Worm (Caenorhabditis elegans): ENCODE results near the gene plc-4.

Gene plc-4

DNA sequence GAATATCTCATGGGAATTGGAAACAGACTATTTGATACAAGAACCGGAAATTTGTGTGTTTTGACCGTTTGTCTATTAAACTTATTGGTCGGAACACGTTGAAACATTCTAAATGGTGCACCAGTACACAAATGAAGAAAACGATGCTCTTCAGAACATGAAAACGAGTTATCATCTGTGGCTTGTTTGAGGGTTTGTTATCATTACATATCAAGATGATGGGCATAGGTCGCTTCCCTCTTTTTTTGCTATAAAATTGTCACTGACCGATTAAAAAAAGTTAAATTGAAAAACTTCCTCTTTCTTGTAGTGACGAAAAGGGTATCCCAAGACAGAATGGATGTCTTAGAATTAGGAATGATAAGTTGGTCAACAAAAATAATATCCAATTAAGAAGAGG, 43.8 kb downstream of the plc-4 start:
- TF ChIP-seq ets-7 (tag; optimal IDR thresholded peaks at IDR 0.05), result no peak
- no peak for TF ChIP-seq hmg-4 (GFP tag; optimal IDR thresholded peaks at IDR 0.05)
- no peak for TF ChIP-seq hmbx-1 (tag; optimal IDR thresholded peaks at IDR 0.05)
- TF ChIP-seq ceh-36 (tag; optimal IDR thresholded peaks at IDR 0.05), result no peak
- no peak for TF ChIP-seq tbx-11 (GFP tag; IDR thresholded peaks at IDR 0.05)
- TF ChIP-seq F13C5.2 (tag; optimal IDR thresholded peaks at IDR 0.05), result no peak
- no peak for TF ChIP-seq tbx-37 (GFP tag; conservative IDR thresholded peaks at IDR 0.05)
- TF ChIP-seq hnd-1 (tag; optimal IDR thresholded peaks at IDR 0.05), result no peak
- TF ChIP-seq tra-4 (tag; optimal IDR thresholded peaks at IDR 0.05), result no peak
- no peak for TF ChIP-seq pes-1 (GFP tag; IDR thresholded peaks at IDR 0.05)
- no peak for TF ChIP-seq ama-1 (optimal IDR thresholded peaks at IDR 0.05)
- TF ChIP-seq aly-1 (tag; optimal IDR thresholded peaks at IDR 0.05), result no peak

DNA sequence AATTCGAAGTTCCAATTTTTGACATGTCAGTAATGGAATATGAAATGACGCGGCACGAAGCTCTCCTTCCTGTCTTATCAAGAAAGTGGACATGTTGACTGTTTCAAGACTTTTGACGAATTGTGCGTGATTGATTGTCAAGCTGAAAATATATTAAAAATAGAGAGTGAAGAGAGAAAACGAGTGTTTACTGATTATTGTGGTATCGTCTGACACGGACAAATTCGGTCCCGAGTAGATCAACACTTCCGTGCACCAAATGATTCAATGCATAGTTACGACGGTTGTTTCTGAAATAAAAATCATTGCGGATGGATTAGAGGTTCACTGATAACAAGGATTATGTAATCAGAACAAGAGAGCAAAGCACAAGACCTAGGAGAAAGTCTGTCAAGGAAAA, 45.3 kb downstream of the plc-4 start:
- TF ChIP-seq F13C5.2 (tag; optimal IDR thresholded peaks at IDR 0.05) (no peak), flt-1 (GFP tag; IDR thresholded peaks at IDR 0.05) (no peak), ets-7 (tag; optimal IDR thresholded peaks at IDR 0.05) (no peak), ama-1 (optimal IDR thresholded peaks at IDR 0.05) (no peak), tbx-11 (GFP tag; IDR thresholded peaks at IDR 0.05) (no peak), pes-1 (GFP tag; IDR thresholded peaks at IDR 0.05) (no peak), sea-1 (GFP tag; conservative IDR thresholded peaks at IDR 0.05) (no peak), ceh-36 (tag; optimal IDR thresholded peaks at IDR 0.05) (no peak), tra-4 (tag; optimal IDR thresholded peaks at IDR 0.05) (no peak)

DNA sequence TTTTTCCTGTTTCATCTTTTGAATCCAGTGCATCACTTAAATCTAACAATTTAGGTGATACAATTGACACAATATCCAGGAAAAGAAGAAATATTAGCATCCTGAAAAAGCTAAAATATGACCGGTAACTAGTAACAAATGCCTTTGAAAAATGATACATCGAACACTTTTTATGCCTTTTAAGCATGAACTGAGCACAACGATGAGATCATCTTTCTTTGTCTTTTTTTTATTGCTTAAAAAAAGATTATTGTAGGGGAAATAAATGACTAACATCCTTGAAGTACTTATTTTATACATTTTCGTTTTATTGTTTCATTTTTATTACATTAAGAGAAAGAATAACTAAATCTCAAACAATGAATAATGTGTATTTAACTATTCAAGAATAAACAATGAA, 46.6 kb downstream of the plc-4 start, which contains the start of gene F13B6.3:
Gene F13B6.3, minus strand, starts transcription at position 101 of the 400 bp plus-strand sequence.
- TF ChIP-seq ceh-36 (tag; optimal IDR thresholded peaks at IDR 0.05) (no peak), tra-4 (tag; optimal IDR thresholded peaks at IDR 0.05) (no peak), scrt-1 (GFP tag; IDR thresholded peaks at IDR 0.05) (no peak)

DNA sequence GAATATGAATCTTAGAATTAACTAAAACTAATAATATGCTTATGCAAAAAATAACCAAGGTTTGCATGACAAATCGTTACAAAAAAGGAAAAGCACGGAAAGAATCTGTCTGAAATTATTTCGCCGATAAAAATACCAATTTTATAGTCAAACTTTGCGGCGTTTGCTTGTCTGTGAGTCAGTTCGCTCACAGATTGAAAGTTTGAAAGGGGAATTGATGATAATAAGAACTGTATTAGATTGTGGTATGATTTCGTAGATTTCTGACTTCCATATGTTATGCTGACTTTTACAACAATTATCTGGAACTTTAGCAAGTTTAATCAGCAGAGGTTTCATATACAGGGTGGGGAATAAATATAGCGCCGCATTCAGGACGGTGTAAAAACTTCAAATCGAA, 52.2 kb downstream of the plc-4 start, which contains the start of gene F13B6.2:
Gene F13B6.2, minus strand, starts transcription at position 101 of the 400 bp plus-strand sequence.
- TF ChIP-seq aly-1 (tag; optimal IDR thresholded peaks at IDR 0.05) (no peak), scrt-1 (GFP tag; IDR thresholded peaks at IDR 0.05) (no peak), pes-1 (GFP tag; IDR thresholded peaks at IDR 0.05) (no peak), ets-7 (tag; optimal IDR thresholded peaks at IDR 0.05) (no peak), ceh-13 (GFP tag; optimal IDR thresholded peaks at IDR 0.05) (no peak), ama-1 (optimal IDR thresholded peaks at IDR 0.05) (no peak), hnd-1 (tag; optimal IDR thresholded peaks at IDR 0.05) (no peak), B0310.2 (tag; optimal IDR thresholded peaks at IDR 0.05) (no peak), F13C5.2 (tag; optimal IDR thresholded peaks at IDR 0.05) (no peak), sea-1 (GFP tag; conservative IDR thresholded peaks at IDR 0.05) (no peak), tbx-11 (GFP tag; IDR thresholded peaks at IDR 0.05) (no peak), hmg-4 (GFP tag; optimal IDR thresholded peaks at IDR 0.05) (no peak), flt-1 (GFP tag; IDR thresholded peaks at IDR 0.05) (no peak), tra-4 (tag; optimal IDR thresholded peaks at IDR 0.05) (no peak), tbx-37 (GFP tag; conservative IDR thresholded peaks at IDR 0.05) (no peak), ceh-36 (tag; optimal IDR thresholded peaks at IDR 0.05) (no peak), hmbx-1 (tag; optimal IDR thresholded peaks at IDR 0.05) (no peak)

Data from whole organism, early embryonic.